Worm (Caenorhabditis elegans): ENCODE measurements around the gene clc-20.

Gene clc-20

DNA sequence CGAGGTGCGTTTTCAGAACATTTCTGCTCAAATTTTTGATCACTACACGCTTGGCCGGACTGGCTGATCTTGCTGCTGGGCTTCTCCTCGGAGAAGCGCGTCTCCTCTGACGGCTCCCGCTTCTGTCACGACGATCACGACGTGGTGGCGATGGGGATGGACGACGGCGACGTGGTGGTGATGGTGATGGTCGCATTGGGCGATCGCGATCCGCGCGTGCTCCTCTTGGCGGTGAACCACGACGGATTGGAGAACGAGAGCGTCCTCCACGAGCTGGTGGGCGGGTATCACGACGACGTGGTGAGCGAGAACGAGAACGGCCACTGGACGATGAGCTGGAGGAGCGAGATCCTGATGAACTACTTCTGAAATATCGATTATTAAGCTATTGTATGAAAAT lies 19.0 kb upstream of the clc-20 start (continued):
- no peak for TF ChIP-seq mes-2 (tag; optimal IDR thresholded peaks at IDR 0.05; ENCODE audit: poor library complexity, severe bottlenecking)
- 0 out of 2 replicates have a peak, but pooled peaks have one; percentile 31 for TF ChIP-seq Y75B8A.6 (GFP tag; IDR thresholded peaks at IDR 0.05)
- TF ChIP-seq gei-8 (GFP tag; optimal IDR thresholded peaks at IDR 0.05) = no peak
- TF ChIP-seq ceh-82 (tag; optimal IDR thresholded peaks at IDR 0.05) = no peak

DNA sequence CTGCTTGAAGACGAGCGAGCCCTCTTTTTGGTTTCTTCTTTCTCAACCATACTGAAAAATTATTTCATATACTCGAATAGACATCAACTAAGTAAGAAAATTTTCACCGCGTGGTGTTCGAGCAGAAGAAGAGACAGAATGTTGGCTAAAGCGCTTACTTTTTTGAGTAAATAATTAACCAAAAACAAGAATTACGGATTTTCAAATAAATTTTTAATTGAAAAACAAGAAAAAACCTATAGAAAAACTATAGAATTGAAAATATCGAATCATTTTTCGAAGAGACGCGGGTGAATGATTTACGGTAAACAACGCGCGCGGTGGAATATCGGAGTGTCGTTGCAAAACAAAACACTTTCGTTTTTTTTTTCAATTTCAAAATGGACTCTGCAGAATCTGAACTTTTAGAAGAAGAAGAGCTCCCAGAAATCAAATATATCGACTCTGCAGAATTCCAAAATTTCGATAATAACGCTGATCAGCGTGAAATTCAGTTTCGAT lies 18.5 kb upstream of the clc-20 start, which contains the start of the genes rnp-5 and tag-51:
TSS of gene rnp-5 (minus strand) at position 51 of the 501 bp plus-strand sequence.
TSS of gene tag-51 (plus strand) at position 363 of the 501 bp plus-strand sequence.
- peak; percentile 12 for TF ChIP-seq dpl-1 (GFP tag; optimal IDR thresholded peaks at IDR 0.05)
- TF ChIP-seq Y48G9A.11 (GFP tag; IDR thresholded peaks at IDR 0.05) = peak; percentile 74
- no peak for TF ChIP-seq lin-39 (tag; optimal IDR thresholded peaks at IDR 0.05)
- TF ChIP-seq T20F7.1 (GFP tag; optimal IDR thresholded peaks at IDR 0.05) = peak; percentile 92
- TF ChIP-seq daf-12 (tag; optimal IDR thresholded peaks at IDR 0.05) = no peak
- TF ChIP-seq R02D3.7 (tag; optimal IDR thresholded peaks at IDR 0.05) = peak; percentile 56
- TF ChIP-seq aha-1 (tag) = no peak
- TF ChIP-seq lsy-2 (tag; optimal IDR thresholded peaks at IDR 0.05) = peak in 1 of 2 experiments; percentile 22
- TF ChIP-seq mes-2 (tag; optimal IDR thresholded peaks at IDR 0.05; ENCODE audit: poor library complexity, severe bottlenecking) = peak; percentile 39

DNA sequence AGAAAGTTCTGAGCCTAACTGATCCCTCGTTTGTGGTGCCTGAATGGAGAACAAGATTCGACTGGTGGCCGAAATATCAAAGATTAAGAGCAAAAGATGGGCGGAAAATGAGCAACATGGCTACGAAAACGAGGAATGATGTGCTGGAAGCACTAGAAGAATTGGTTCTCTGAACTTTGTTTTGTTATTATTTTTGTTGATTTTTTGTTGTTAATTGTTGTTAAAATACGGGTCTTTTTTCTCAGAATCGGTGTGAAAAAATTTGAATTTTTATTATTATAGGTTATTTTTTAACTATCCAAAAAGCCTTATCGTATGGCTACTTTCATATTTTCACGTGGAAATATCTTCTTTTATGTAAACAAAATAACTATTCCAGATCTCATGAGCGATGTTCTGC lies 16.1 kb upstream of the clc-20 start, which contains the start of gene K02F3.12:
TSS of gene K02F3.12 (plus strand) at position 301 of the 400 bp plus-strand sequence.
- no peak for TF ChIP-seq F44E2.7 (GFP tag; IDR thresholded peaks at IDR 0.05)
- TF ChIP-seq lim-7 (GFP tag; IDR thresholded peaks at IDR 0.05) = no peak
- no peak for TF ChIP-seq unc-39 (tag; optimal IDR thresholded peaks at IDR 0.05)

DNA sequence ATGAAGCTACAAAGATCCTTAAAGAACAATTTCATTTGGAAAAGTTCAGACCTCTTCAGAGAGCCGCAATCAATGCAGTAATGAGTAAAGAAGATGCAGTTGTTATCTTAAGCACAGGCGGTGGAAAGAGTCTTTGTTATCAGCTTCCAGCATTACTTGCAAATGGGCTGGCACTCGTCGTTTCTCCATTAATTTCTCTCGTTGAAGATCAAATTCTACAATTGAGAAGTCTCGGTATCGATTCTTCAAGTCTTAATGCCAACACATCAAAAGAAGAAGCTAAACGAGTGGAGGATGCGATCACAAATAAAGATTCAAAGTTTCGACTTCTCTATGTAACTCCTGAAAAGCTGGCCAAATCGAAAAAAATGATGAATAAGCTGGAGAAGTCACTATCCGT lies 15.5 kb upstream of the clc-20 start:
- no peak for TF ChIP-seq dpl-1 (GFP tag; optimal IDR thresholded peaks at IDR 0.05)
- peak; percentile 90 for TF ChIP-seq aha-1 (tag)
- TF ChIP-seq duxl-1 (tag; optimal IDR thresholded peaks at IDR 0.05; ENCODE audit: poor library complexity) = no peak
- TF ChIP-seq lsy-2 (tag; optimal IDR thresholded peaks at IDR 0.05) = no peak
- TF ChIP-seq ZK337.2 (GFP tag; IDR thresholded peaks at IDR 0.05) = no peak
- TF ChIP-seq vab-7 (GFP tag; IDR thresholded peaks at IDR 0.05) = no peak

DNA sequence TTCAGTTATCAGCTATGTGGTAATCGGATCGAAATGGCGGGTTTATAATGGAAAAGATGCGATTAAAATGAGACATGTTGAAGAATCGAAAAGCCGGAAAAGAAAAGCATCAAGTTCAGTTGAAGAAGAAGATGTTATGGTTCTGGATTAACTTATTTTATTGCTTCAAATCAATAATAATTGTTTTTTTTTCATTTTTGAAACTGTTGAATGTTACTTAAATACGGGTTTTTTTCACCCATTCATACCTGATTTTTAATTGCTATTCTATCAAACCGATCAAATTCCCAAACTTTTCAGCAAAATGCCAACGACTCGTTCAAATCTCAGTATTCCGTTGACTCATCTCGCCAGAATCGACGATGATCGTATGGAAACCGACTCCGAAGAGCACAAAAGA lies 12.5 kb upstream of the clc-20 start, which contains the start of gene exos-4.2:
TSS of gene exos-4.2 (plus strand) at position 301 of the 400 bp plus-strand sequence.
- TF ChIP-seq hlh-30 (tag; optimal IDR thresholded peaks at IDR 0.05; ENCODE audit: insufficient read depth) (no peak), dmd-6 (GFP tag; IDR thresholded peaks at IDR 0.05) (no peak), F26F4.8 (GFP tag; conservative IDR thresholded peaks at IDR 0.05) (no peak), F37D6.2 (tag; optimal IDR thresholded peaks at IDR 0.05) (no peak), tag-97 (GFP tag; IDR thresholded peaks at IDR 0.05) (no peak), Y5F2A.4 (GFP tag; optimal IDR thresholded peaks at IDR 0.05) (no peak), ama-1 (optimal IDR thresholded peaks at IDR 0.05) (no peak), ztf-11 (tag; optimal IDR thresholded peaks at IDR 0.05) (no peak), mdl-1 (tag; optimal IDR thresholded peaks at IDR 0.05) (no peak), daf-8 (GFP tag; IDR thresholded peaks at IDR 0.05) (no peak), lin-39 (tag; optimal IDR thresholded peaks at IDR 0.05) (no peak)

DNA sequence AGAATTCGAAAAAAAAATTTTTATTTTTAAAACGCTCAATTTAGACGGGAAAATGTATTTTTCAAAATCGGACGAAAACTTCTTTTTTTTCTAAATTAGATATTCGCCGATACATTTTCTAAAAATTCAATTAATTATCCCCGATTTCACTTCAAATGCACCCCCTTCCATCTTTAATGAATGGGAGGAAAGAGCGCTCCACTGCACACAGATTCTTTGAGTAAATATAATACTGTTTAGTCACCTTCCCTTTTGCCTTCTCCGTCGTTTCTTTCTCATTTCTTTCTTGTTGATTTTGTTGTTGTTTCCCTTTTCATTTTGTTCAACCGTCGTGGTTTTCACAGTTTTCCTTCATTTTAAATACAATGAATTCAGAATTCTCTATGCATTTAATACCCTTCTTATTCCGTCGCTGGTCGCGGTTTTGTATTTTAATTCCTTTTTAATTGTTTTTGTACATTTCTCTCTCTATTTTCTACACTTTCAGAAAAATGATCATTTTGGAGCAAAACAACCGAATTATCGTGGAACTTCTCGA lies 10.5 kb upstream of the clc-20 start, which contains the start of gene arx-4:
TSS of gene arx-4 (plus strand) at position 488 of the 538 bp plus-strand sequence.
- peak; percentile 7 for TF ChIP-seq dve-1 (tag; optimal IDR thresholded peaks at IDR 0.05; ENCODE audit: insufficient read depth)
- TF ChIP-seq daf-16 (GFP tag; optimal IDR thresholded peaks at IDR 0.05) = no peak
- TF ChIP-seq daf-16 (tag; optimal IDR thresholded peaks at IDR 0.05) = peak; percentile 36
- TF ChIP-seq lin-38 (GFP tag; IDR thresholded peaks at IDR 0.05) = peak; percentile 50
- peak; percentile 89 for TF ChIP-seq aha-1 (tag)
- no peak for TF ChIP-seq pha-4 (GFP tag; IDR thresholded peaks at IDR 0.05)
- TF ChIP-seq pha-4 (tag; optimal IDR thresholded peaks at IDR 0.05) = peak; percentile 34
- peak; percentile 40 for TF ChIP-seq mes-2 (tag; optimal IDR thresholded peaks at IDR 0.05; ENCODE audit: poor library complexity, severe bottlenecking)
- no peak for TF ChIP-seq zip-11 (GFP tag; IDR thresholded peaks at IDR 0.05)
- TF ChIP-seq lsy-2 (tag; optimal IDR thresholded peaks at IDR 0.05) = no peak
- TF ChIP-seq fkh-10 (GFP tag; optimal IDR thresholded peaks at IDR 0.05) = no peak
- no peak for TF ChIP-seq Y48G9A.11 (GFP tag; IDR thresholded peaks at IDR 0.05)

All from whole organism, L4 larva.